Fruit fly (Drosophila melanogaster) whole organism, embryonic: ENCODE results near the gene Stt3B.

Experiments
- B-H2 ChIP-seq: fragments of 200-800 bp; sonication (Bioruptor generic); optimal IDR thresholded peaks from 2 replicates; lab custom pipeline; 2018; ENCODE audit warnings: missing biosample characterization, mild to moderate bottlenecking, missing genetic modification characterization
- Bgb ChIP-seq: fragments of 200-800 bp; sonication (Bioruptor generic); IDR thresholded peaks from 2 replicates; pipeline ENCODE4 v1.3.6; 2022; ENCODE audit warnings: missing biosample characterization, missing genetic modification characterization; ENCODE audit not compliant: partially characterized antibody
- CG10274 ChIP-seq: fragments of 200-800 bp; sonication (Bioruptor generic); optimal IDR thresholded peaks from 3 replicates; lab custom pipeline; 2017; ENCODE audit warnings: missing biosample characterization, mild to moderate bottlenecking, missing genetic modification characterization
- CG10654 ChIP-seq: fragments of 200-800 bp; sonication (Bioruptor generic); optimal IDR thresholded peaks from 2 replicates; lab custom pipeline; 2016; ENCODE audit warnings: missing biosample characterization, missing genetic modification characterization
- CG11504 ChIP-seq: fragments of 200-800 bp; sonication (Bioruptor generic); optimal IDR thresholded peaks from 3 replicates; lab custom pipeline; 2019; ENCODE audit warnings: missing biosample characterization, mild to moderate bottlenecking, missing genetic modification characterization, moderate library complexity
- CG12299 ChIP-seq: fragments of 200-800 bp; sonication (Bioruptor generic); optimal IDR thresholded peaks from 2 replicates; lab custom pipeline; 2018; ENCODE audit warnings: missing biosample characterization, mild to moderate bottlenecking, missing genetic modification characterization
- CG12659 ChIP-seq: fragments of 200-800 bp; sonication (Bioruptor generic); optimal IDR thresholded peaks from 3 replicates; lab custom pipeline; 2017; ENCODE audit warnings: mild to moderate bottlenecking, missing biosample characterization, missing genetic modification reagents, missing genetic modification characterization
- CG17829 ChIP-seq: fragments of 200-800 bp; optimal IDR thresholded peaks from 2 replicates; lab custom pipeline; 2019; ENCODE audit warnings: missing biosample characterization, mild to moderate bottlenecking, missing genetic modification characterization, moderate library complexity
- CG18764 ChIP-seq: fragments of 200-800 bp; sonication (Bioruptor generic); optimal IDR thresholded peaks from 3 replicates; lab custom pipeline; 2016; ENCODE audit warnings: missing biosample characterization, missing genetic modification characterization
- CG2120 ChIP-seq: fragments of 200-800 bp; sonication (Bioruptor generic); optimal IDR thresholded peaks from 3 replicates; lab custom pipeline; 2016; ENCODE audit warnings: missing biosample characterization, missing genetic modification characterization
- CG32772 ChIP-seq: fragments of 200-800 bp; sonication (Bioruptor generic); IDR thresholded peaks from 2 replicates; pipeline ENCODE4 v1.3.6; 2022; ENCODE audit warnings: missing biosample characterization, missing genetic modification characterization
- CG34376 ChIP-seq: fragments of 200-800 bp; sonication (Bioruptor generic); optimal IDR thresholded peaks from 2 replicates; lab custom pipeline; 2018; ENCODE audit warnings: missing biosample characterization, mild to moderate bottlenecking, missing genetic modification characterization
- CG4328 ChIP-seq: fragments of 200-800 bp; sonication (Bioruptor generic); optimal IDR thresholded peaks from 3 replicates; lab custom pipeline; 2017; ENCODE audit warnings: missing biosample characterization, missing genetic modification reagents, missing genetic modification characterization
- CG6689 ChIP-seq: fragments of 200-800 bp; sonication (Bioruptor generic); IDR thresholded peaks from 2 replicates; pipeline ENCODE4 v1.3.6; 2022; ENCODE audit warnings: missing biosample characterization, missing genetic modification characterization
- CG6765 ChIP-seq: fragments of 200-800 bp; sonication (Bioruptor generic); optimal IDR thresholded peaks from 3 replicates; lab custom pipeline; 2017; ENCODE audit warnings: missing biosample characterization, mild to moderate bottlenecking, missing genetic modification characterization
- CG8281 ChIP-seq: fragments of 200-800 bp; sonication (Bioruptor generic); optimal IDR thresholded peaks from 2 replicates; lab custom pipeline; 2018; ENCODE audit warnings: missing biosample characterization, mild to moderate bottlenecking, missing genetic modification characterization, moderate library complexity
- CG9215 ChIP-seq: fragments of 200-800 bp; sonication (Bioruptor generic); IDR thresholded peaks from 2 replicates; pipeline ENCODE4 v1.3.6; 2022; ENCODE audit warnings: missing biosample characterization, missing genetic modification characterization
- CG9609 ChIP-seq: fragments of 200-800 bp; sonication (Bioruptor generic); optimal IDR thresholded peaks from 3 replicates; lab custom pipeline; 2016; ENCODE audit warnings: missing biosample characterization, missing genetic modification characterization
- D19B ChIP-seq: fragments of 200-800 bp; sonication (Bioruptor generic); optimal IDR thresholded peaks from 2 replicates; lab custom pipeline; 2017; ENCODE audit warnings: missing biosample characterization, mild to moderate bottlenecking, missing genetic modification characterization
- GATAe ChIP-seq: fragments of 200-800 bp; sonication (Bioruptor generic); conservative IDR thresholded peaks from 2 replicates; pipeline ENCODE4 v1.3.6; 2022; ENCODE audit warnings: missing biosample characterization, missing genetic modification characterization
- HLH54F ChIP-seq: fragments of 200-800 bp; sonication (Bioruptor generic); optimal IDR thresholded peaks from 3 replicates; lab custom pipeline; 2016; ENCODE audit warnings: missing biosample characterization, missing genetic modification characterization
- MBD-R2 ChIP-seq: fragments of 200-800 bp; sonication (Bioruptor generic); IDR thresholded peaks from 2 replicates; pipeline ENCODE4 v1.3.6; 2022; ENCODE audit warnings: missing biosample characterization, missing genetic modification characterization
- Myb ChIP-seq: fragments of 200-800 bp; sonication (Bioruptor generic); optimal IDR thresholded peaks from 2 replicates; lab custom pipeline; 2016; ENCODE audit warnings: missing biosample characterization, missing genetic modification characterization
- Nf-YB ChIP-seq: fragments of 200-800 bp; sonication (Bioruptor generic); optimal IDR thresholded peaks from 3 replicates; lab custom pipeline; 2019; ENCODE audit warnings: missing biosample characterization, mild to moderate bottlenecking, missing genetic modification characterization, moderate library complexity
- Pdp1 ChIP-seq, 2 experiments: fragments of 200-800 bp; sonication (Bioruptor generic); optimal IDR thresholded peaks; 3 replicates each; lab custom pipeline; 2016; ENCODE audit warnings: missing biosample characterization in 2 of 2, missing genetic modification characterization in 2 of 2, mild to moderate bottlenecking in 1 of 2, moderate library complexity in 1 of 2
- Rfx ChIP-seq: fragments of 200-800 bp; sonication (Bioruptor generic); IDR thresholded peaks from 2 replicates; pipeline ENCODE4 v1.3.6; 2022; ENCODE audit warnings: missing biosample characterization, missing genetic modification characterization
- YL-1 ChIP-seq: fragments of 200-800 bp; sonication (Bioruptor generic); optimal IDR thresholded peaks from 3 replicates; lab custom pipeline; 2017; ENCODE audit warnings: missing biosample characterization, mild to moderate bottlenecking, missing genetic modification characterization
- al ChIP-seq: fragments of 200-800 bp; sonication (Bioruptor generic); IDR thresholded peaks from 2 replicates; pipeline ENCODE4 v1.3.6; 2022; ENCODE audit warnings: missing biosample characterization, missing genetic modification characterization
- az2 ChIP-seq: fragments of 200-800 bp; sonication (Bioruptor generic); optimal IDR thresholded peaks from 3 replicates; lab custom pipeline; 2016; ENCODE audit warnings: missing biosample characterization, missing genetic modification characterization
- chm ChIP-seq: fragments of 200-800 bp; sonication (Bioruptor generic); IDR thresholded peaks from 2 replicates; pipeline ENCODE4 v1.3.6; 2022; ENCODE audit warnings: missing biosample characterization, missing genetic modification characterization
- corto ChIP-seq: fragments of 200-800 bp; sonication (Bioruptor generic); optimal IDR thresholded peaks from 2 replicates; lab custom pipeline; 2016; ENCODE audit warnings: missing biosample characterization, mild to moderate bottlenecking, missing genetic modification characterization, moderate library complexity
- cwo ChIP-seq: fragments of 200-800 bp; sonication (Bioruptor generic); optimal IDR thresholded peaks from 3 replicates; lab custom pipeline; 2017; ENCODE audit warnings: missing biosample characterization, missing genetic modification characterization, mild to moderate bottlenecking, moderate library complexity, missing genetic modification reagents
- dpn ChIP-seq, 2 experiments: fragments of 200-800 bp; sonication (Bioruptor generic); optimal IDR thresholded peaks; 3 replicates each; lab custom pipeline; 2016; ENCODE audit warnings: missing biosample characterization in 2 of 2, missing genetic modification characterization in 2 of 2
- exex ChIP-seq: fragments of 200-800 bp; sonication (Bioruptor generic); optimal IDR thresholded peaks from 4 replicates; lab custom pipeline; 2018; ENCODE audit warnings: missing biosample characterization, mild to moderate bottlenecking, missing genetic modification characterization, moderate library complexity
- lbe ChIP-seq: fragments of 200-800 bp; sonication (Bioruptor generic); optimal IDR thresholded peaks from 2 replicates; lab custom pipeline; 2016; ENCODE audit warnings: missing biosample characterization, mild to moderate bottlenecking, missing genetic modification characterization
- maf-S ChIP-seq: fragments of 200-800 bp; sonication (Bioruptor generic); optimal IDR thresholded peaks from 2 replicates; lab custom pipeline; 2016; ENCODE audit warnings: missing biosample characterization, missing genetic modification characterization
- mam ChIP-seq: fragments of 200-800 bp; sonication (Bioruptor generic); optimal IDR thresholded peaks from 3 replicates; lab custom pipeline; 2016; ENCODE audit warnings: missing biosample characterization, missing genetic modification characterization
- onecut ChIP-seq: fragments of 200-800 bp; sonication (Bioruptor generic); IDR thresholded peaks from 2 replicates; pipeline ENCODE4 v1.3.6; 2022; ENCODE audit warnings: missing biosample characterization, missing genetic modification characterization
- pho ChIP-seq: fragments of 200-800 bp; sonication (Bioruptor generic); optimal IDR thresholded peaks from 2 replicates; lab custom pipeline; 2016; ENCODE audit warnings: missing biosample characterization, missing genetic modification characterization
- pros ChIP-seq: fragments of 200-800 bp; sonication (Bioruptor generic); optimal IDR thresholded peaks from 3 replicates; lab custom pipeline; 2019; ENCODE audit warnings: missing biosample characterization, mild to moderate bottlenecking, missing genetic modification characterization, moderate library complexity
- rib ChIP-seq: fragments of 200-800 bp; sonication (Bioruptor generic); IDR thresholded peaks from 2 replicates; pipeline ENCODE4 v1.3.6; 2022; ENCODE audit warnings: missing biosample characterization, missing genetic modification characterization
- row ChIP-seq: fragments of 200-800 bp; sonication (Bioruptor generic); IDR thresholded peaks from 3 replicates; pipeline ENCODE4 v1.3.6; 2022; ENCODE audit warnings: missing biosample characterization, missing genetic modification characterization
- slbo ChIP-seq: fragments of 200-800 bp; sonication (Bioruptor generic); IDR thresholded peaks from 2 replicates; pipeline ENCODE4 v1.3.6; 2022; ENCODE audit warnings: missing biosample characterization, missing genetic modification characterization
- sob ChIP-seq: fragments of 200-800 bp; sonication (Bioruptor generic); IDR thresholded peaks from 2 replicates; pipeline ENCODE4 v1.3.6; 2022; ENCODE audit warnings: missing biosample characterization, missing genetic modification characterization
- sqz ChIP-seq: fragments of 200-800 bp; sonication (Bioruptor generic); optimal IDR thresholded peaks from 3 replicates; lab custom pipeline; 2018; ENCODE audit warnings: missing biosample characterization, mild to moderate bottlenecking, missing genetic modification characterization
- toy ChIP-seq: fragments of 200-800 bp; sonication (Bioruptor generic); IDR thresholded peaks from 2 replicates; pipeline ENCODE4 v1.3.6; 2022; ENCODE audit warnings: missing biosample characterization, missing genetic modification characterization
- unc-4 ChIP-seq: fragments of 200-800 bp; sonication (Bioruptor generic); IDR thresholded peaks from 2 replicates; pipeline ENCODE4 v1.3.6; 2022; ENCODE audit warnings: missing biosample characterization, missing genetic modification characterization; ENCODE audit not compliant: partially characterized antibody
- zfh2 ChIP-seq: fragments of 200-800 bp; sonication (Bioruptor generic); optimal IDR thresholded peaks from 2 replicates; lab custom pipeline; 2016; ENCODE audit warnings: missing biosample characterization, missing genetic modification characterization

Gene Stt3B

dm6 chr3R:25027281-25028219, 41.9 kb downstream of the Stt3B start (continued):
- TF ChIP-seq zfh2 (GFP tag; lab: Kevin White, UChicago) (peak; percentile 10), lbe (GFP tag; lab: Kevin White, UChicago) (peak; percentile 28), pho (GFP tag; lab: Kevin White, UChicago) (peak; percentile 44), GATAe (GFP tag; lab: Robert Waterston, UW) (peak; percentile 76), Bgb (GFP tag; lab: Robert Waterston, UW) (0 out of 2 replicates have a peak, but pooled peaks have one; percentile 28), CG9609 (GFP tag; lab: Kevin White, UChicago) (peak; percentile 9), onecut (GFP tag; lab: Robert Waterston, UW) (0 out of 2 replicates have a peak, but pooled peaks have one; percentile 6), sob (peak; percentile 26; the same call in 1 of the 2 replicates), YL-1 (peak; percentile 23), HLH54F (GFP tag; lab: Kevin White, UChicago) (peak; percentile 45), CG12299 (tag; lab: Kevin White, UChicago) (peak; percentile 17), CG18764 (no peak), sqz (GFP tag; lab: Kevin White, UChicago) (no peak), az2 (GFP tag; lab: Kevin White, UChicago) (peak; percentile 2), slbo (peak; percentile 26; the same call in 1 of the 2 replicates), pros (GFP tag; lab: Kevin White, UChicago) (peak; percentile 4), CG4328 (GFP tag; lab: Kevin White, UChicago) (peak; percentile 23), CG9215 (GFP tag; lab: Robert Waterston, UW) (0 out of 2 replicates have a peak, but pooled peaks have one; percentile 21), B-H2 (GFP tag; lab: Kevin White, UChicago) (peak; percentile 29), Rfx (GFP tag; lab: Robert Waterston, UW) (peak; percentile 47; the same call in 1 of the 2 replicates), row (GFP tag; lab: Robert Waterston, UW) (peak; percentile 66), exex (peak; percentile 99), maf-S (GFP tag; lab: Kevin White, UChicago) (peak; percentile 8), CG10274 (GFP tag; lab: Kevin White, UChicago) (peak; percentile 21), MBD-R2 (no peak), CG8281 (tag; lab: Kevin White, UChicago) (no peak), cwo (GFP tag; lab: Kevin White, UChicago) (peak; percentile 59), CG2120 (GFP tag; lab: Kevin White, UChicago) (peak; percentile 75), Pdp1 (GFP tag; optimal IDR thresholded peaks at IDR 0.05; lab: Kevin White, UChicago) (peak in 1 of 2 experiments; percentile 8), CG6689 (GFP tag; lab: Robert Waterston, UW) (0 out of 2 replicates have a peak, but pooled peaks have one; percentile 28), CG17829 (tag; lab: Kevin White, UChicago) (peak; percentile 4), corto (GFP tag; lab: Kevin White, UChicago) (peak; percentile 80), CG11504 (no peak), CG10654 (GFP tag; lab: Kevin White, UChicago) (no peak), D19B (GFP tag; lab: Kevin White, UChicago) (peak; percentile 52), Nf-YB (peak; percentile 26), CG6765 (GFP tag; lab: Kevin White, UChicago) (peak; percentile 54), chm (GFP tag; lab: Robert Waterston, UW) (peak; percentile 31; the same call in 1 of the 2 replicates), rib (GFP tag; lab: Robert Waterston, UW) (no peak), CG12659 (GFP tag; lab: Kevin White, UChicago) (peak; percentile 68), Myb (GFP tag; lab: Kevin White, UChicago) (peak; percentile 43), unc-4 (GFP tag; lab: Robert Waterston, UW) (no peak), CG32772 (GFP tag; lab: Robert Waterston, UW) (no peak), al (0 out of 2 replicates have a peak, but pooled peaks have one; percentile 14), toy (GFP tag; lab: Robert Waterston, UW) (no peak), CG34376 (GFP tag; lab: Kevin White, UChicago) (peak; percentile 61), dpn (GFP tag; optimal IDR thresholded peaks at IDR 0.05; lab: Kevin White, UChicago) (peak in 1 of 2 experiments; percentile 45), mam (GFP tag; lab: Kevin White, UChicago) (peak; percentile 65)
